Worm (Caenorhabditis elegans) whole organism, young adult: ENCODE results near the gene mks-2.

Experiments used
- B0336.3 ChIP-seq: fragments of 200-800 bp; sonication (Bioruptor generic); IDR thresholded peaks from 2 replicates; pipeline ENCODE4 v1.3.6; 2022; ENCODE audit warnings: missing genetic modification characterization, missing compliant biosample characterization
- C06A6.2 ChIP-seq: fragments of 200-800 bp; sonication (Bioruptor generic); conservative IDR thresholded peaks from 2 replicates; pipeline ENCODE4 v1.3.6; 2022; ENCODE audit warnings: missing genetic modification characterization, missing compliant biosample characterization
- F23B12.7 ChIP-seq: sonication (generic microtip); optimal IDR thresholded peaks from 2 replicates; lab custom pipeline; 2017; ENCODE audit warnings: missing genetic modification characterization, mild to moderate bottlenecking, missing compliant biosample characterization, antibody characterized with exemption, moderate library complexity; ENCODE audit not compliant: insufficient read depth
- F37B4.10 ChIP-seq: fragments of 200-800 bp; sonication (Bioruptor generic); IDR thresholded peaks from 2 replicates; pipeline ENCODE4 v1.3.6; 2022; ENCODE audit warnings: missing genetic modification characterization, missing compliant biosample characterization
- K11D2.4 ChIP-seq: fragments of 200-800 bp; sonication (Bioruptor generic); IDR thresholded peaks from 2 replicates; pipeline ENCODE4 v1.3.6; 2022; ENCODE audit warnings: missing genetic modification reagents, missing genetic modification characterization, missing compliant biosample characterization
- T26A5.8 ChIP-seq: sonication (generic microtip); optimal IDR thresholded peaks from 2 replicates; lab custom pipeline; 2016; ENCODE audit warnings: missing genetic modification characterization, missing compliant biosample characterization
- ama-1 ChIP-seq, 3 experiments: fragments of 150-350 bp in 1 of 3; sonication (generic microtip) in 2 of 3; optimal IDR thresholded peaks; 2 replicates each; lab custom pipeline; 2014 to 2018; ENCODE audit warnings: missing biosample characterization in 2 of 3, missing genetic modification characterization in 2 of 3, missing genetic modification reagents in 2 of 3
- atf-7 ChIP-seq: sonication (generic microtip); optimal IDR thresholded peaks from 2 replicates; lab custom pipeline; 2017; ENCODE audit warnings: mild to moderate bottlenecking, missing genetic modification characterization, missing compliant biosample characterization
- attf-3 ChIP-seq: fragments of 200-800 bp; sonication (Bioruptor generic); conservative IDR thresholded peaks from 2 replicates; pipeline ENCODE4 v1.3.6; 2022; ENCODE audit warnings: missing genetic modification reagents, missing genetic modification characterization, missing compliant biosample characterization
- bed-2 ChIP-seq: fragments of 200-800 bp; sonication (Bioruptor generic); IDR thresholded peaks from 2 replicates; pipeline ENCODE4 v1.3.6; 2022; ENCODE audit warnings: missing genetic modification reagents, missing genetic modification characterization, missing compliant biosample characterization
- ceh-27 ChIP-seq: fragments of 200-800 bp; sonication (Bioruptor generic); optimal IDR thresholded peaks from 2 replicates; lab custom pipeline; 2018; ENCODE audit warnings: mild to moderate bottlenecking, missing genetic modification characterization, moderate library complexity, missing compliant biosample characterization
- chd-7 ChIP-seq: sonication (generic microtip); optimal IDR thresholded peaks from 2 replicates; lab custom pipeline; 2016; ENCODE audit warnings: mild to moderate bottlenecking, missing genetic modification characterization, moderate library complexity, missing compliant biosample characterization
- dox-1 ChIP-seq: fragments of 200-800 bp; sonication (Bioruptor generic); IDR thresholded peaks from 2 replicates; pipeline ENCODE4 v1.3.6; 2022; ENCODE audit warnings: missing genetic modification reagents, missing genetic modification characterization, missing compliant biosample characterization
- dpff-1 ChIP-seq: sonication (generic microtip); optimal IDR thresholded peaks from 2 replicates; lab custom pipeline; 2017; ENCODE audit warnings: mild to moderate bottlenecking, missing genetic modification characterization, missing compliant biosample characterization
- efl-1 ChIP-seq: fragments of 150-350 bp; optimal IDR thresholded peaks from 2 replicates; lab custom pipeline; 2014; ENCODE audit warnings: missing biosample characterization, missing genetic modification reagents, missing genetic modification characterization
- egl-18 ChIP-seq: fragments of 200-800 bp; sonication (Bioruptor generic); IDR thresholded peaks from 2 replicates; pipeline ENCODE4 v1.3.6; 2022; ENCODE audit warnings: missing genetic modification reagents, missing genetic modification characterization, missing compliant biosample characterization
- egrh-3 ChIP-seq: fragments of 200-800 bp; sonication (Bioruptor generic); IDR thresholded peaks from 2 replicates; pipeline ENCODE4 v1.3.6; 2022; ENCODE audit warnings: missing genetic modification reagents, missing genetic modification characterization, missing compliant biosample characterization
- fkh-3 ChIP-seq: sonication (generic microtip); optimal IDR thresholded peaks from 2 replicates; lab custom pipeline; 2016; ENCODE audit warnings: mild to moderate bottlenecking, missing genetic modification characterization, missing compliant biosample characterization
- gei-17 ChIP-seq: fragments of 200-800 bp; sonication (Bioruptor generic); optimal IDR thresholded peaks from 2 replicates; lab custom pipeline; 2018; ENCODE audit warnings: mild to moderate bottlenecking, missing genetic modification characterization, missing compliant biosample characterization
- hlh-12 ChIP-seq: sonication (generic microtip); optimal IDR thresholded peaks from 2 replicates; lab custom pipeline; 2016; ENCODE audit warnings: missing genetic modification characterization, missing compliant biosample characterization
- hmg-20 ChIP-seq: fragments of 200-800 bp; sonication (Bioruptor generic); IDR thresholded peaks from 2 replicates; pipeline ENCODE4 v1.3.6; 2022; ENCODE audit warnings: missing genetic modification reagents, missing genetic modification characterization, missing compliant biosample characterization
- let-607 ChIP-seq, 2 experiments: fragments of 200-800 bp in 1 of 2; sonication (Bioruptor generic) in 1 of 2; sonication (generic microtip) in 1 of 2; optimal IDR thresholded peaks; 2 replicates each; lab custom pipeline; 2016 to 2018; ENCODE audit warnings: mild to moderate bottlenecking in 2 of 2, missing compliant biosample characterization in 2 of 2, missing genetic modification characterization in 2 of 2, moderate library complexity in 2 of 2, missing genotype in 1 of 2
- lin-40 ChIP-seq: sonication (generic microtip); optimal IDR thresholded peaks from 2 replicates; lab custom pipeline; 2016; ENCODE audit warnings: missing genetic modification characterization, mild to moderate bottlenecking, missing compliant biosample characterization, missing genotype, missing genetic modification reagents
- madf-8 ChIP-seq: fragments of 200-800 bp; sonication (Bioruptor generic); conservative IDR thresholded peaks from 2 replicates; pipeline ENCODE4 v1.3.6; 2022; ENCODE audit warnings: missing genetic modification reagents, missing genetic modification characterization, missing compliant biosample characterization
- nfya-1 ChIP-seq: sonication (generic microtip); optimal IDR thresholded peaks from 2 replicates; lab custom pipeline; 2017; ENCODE audit warnings: antibody characterized with exemption, missing compliant biosample characterization, missing genetic modification characterization, borderline replicate concordance; ENCODE audit not compliant: insufficient read depth
- nhr-80 ChIP-seq: sonication (generic microtip); optimal IDR thresholded peaks from 2 replicates; lab custom pipeline; 2016; ENCODE audit warnings: missing genetic modification characterization, missing compliant biosample characterization
- pha-4 ChIP-seq: fragments of 150-350 bp; sonication (generic microtip); optimal IDR thresholded peaks from 2 replicates; lab custom pipeline; 2014; ENCODE audit warnings: missing biosample characterization, missing genetic modification reagents, missing genetic modification characterization
- sea-2 ChIP-seq: fragments of 200-800 bp; sonication (Bioruptor generic); IDR thresholded peaks from 2 replicates; pipeline ENCODE4 v1.3.6; 2022; ENCODE audit warnings: missing genetic modification characterization, missing compliant biosample characterization
- sptf-2 ChIP-seq: fragments of 200-800 bp; sonication (Bioruptor generic); optimal IDR thresholded peaks from 2 replicates; lab custom pipeline; 2018; ENCODE audit warnings: mild to moderate bottlenecking, missing genetic modification characterization, missing compliant biosample characterization
- tlf-1 ChIP-seq: fragments of 200-800 bp; sonication (Bioruptor generic); optimal IDR thresholded peaks from 2 replicates; lab custom pipeline; 2018; ENCODE audit warnings: mild to moderate bottlenecking, missing genetic modification characterization, missing compliant biosample characterization
- ztf-22 ChIP-seq: fragments of 200-800 bp; sonication (Bioruptor generic); optimal IDR thresholded peaks from 2 replicates; lab custom pipeline; 2018; ENCODE audit warnings: mild to moderate bottlenecking, missing genetic modification characterization, moderate library complexity, missing compliant biosample characterization
- ztf-3 ChIP-seq: fragments of 200-800 bp; sonication (Bioruptor generic); optimal IDR thresholded peaks from 2 replicates; lab custom pipeline; 2018; ENCODE audit warnings: mild to moderate bottlenecking, missing genetic modification characterization, missing compliant biosample characterization

Gene mks-2

DNA sequence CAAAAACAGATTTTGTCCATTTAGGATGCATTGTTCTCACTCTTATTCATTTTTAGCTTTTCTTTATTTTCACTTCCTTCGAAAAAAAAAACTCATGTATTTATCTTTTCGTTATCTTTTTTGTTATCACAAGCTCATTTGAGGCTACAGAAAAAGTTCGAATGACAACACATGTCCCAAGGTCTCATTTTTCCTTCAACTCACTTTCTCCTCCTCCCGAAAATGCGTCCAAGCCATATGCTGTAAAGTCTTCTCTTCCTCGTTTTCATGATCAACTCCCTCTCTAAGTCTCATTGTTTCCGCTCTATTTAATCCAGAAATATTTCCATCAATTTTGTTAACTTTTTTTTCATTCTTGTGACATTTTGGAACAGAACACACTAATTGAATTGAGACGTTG, 37.9 kb downstream of the mks-2 start:
- TF ChIP-seq B0336.3, result no peak
- no peak for TF ChIP-seq sea-2 (GFP tag; lab: Robert Waterston, UW)
- no peak for TF ChIP-seq egl-18
- TF ChIP-seq F37B4.10 (GFP tag; lab: Robert Waterston, UW), result no peak
- no peak for TF ChIP-seq ztf-22 (GFP tag; lab: Kevin White, UChicago)
- no peak for TF ChIP-seq dpff-1
- no peak for TF ChIP-seq T26A5.8 (tag; lab: Kevin White, UChicago)
- no peak for TF ChIP-seq atf-7 (tag; lab: Kevin White, UChicago)
- no peak for TF ChIP-seq gei-17 (GFP tag; lab: Kevin White, UChicago)
- no peak for TF ChIP-seq F23B12.7 (tag; lab: Kevin White, UChicago)
- no peak for TF ChIP-seq fkh-3
- no peak for TF ChIP-seq attf-3 (GFP tag; lab: Robert Waterston, UW)
- TF ChIP-seq nfya-1 (tag; lab: Kevin White, UChicago), result no peak
- no peak for TF ChIP-seq hmg-20 (GFP tag; lab: Robert Waterston, UW)
- TF ChIP-seq pha-4 (tag; lab: Kevin White, UChicago), result no peak

DNA sequence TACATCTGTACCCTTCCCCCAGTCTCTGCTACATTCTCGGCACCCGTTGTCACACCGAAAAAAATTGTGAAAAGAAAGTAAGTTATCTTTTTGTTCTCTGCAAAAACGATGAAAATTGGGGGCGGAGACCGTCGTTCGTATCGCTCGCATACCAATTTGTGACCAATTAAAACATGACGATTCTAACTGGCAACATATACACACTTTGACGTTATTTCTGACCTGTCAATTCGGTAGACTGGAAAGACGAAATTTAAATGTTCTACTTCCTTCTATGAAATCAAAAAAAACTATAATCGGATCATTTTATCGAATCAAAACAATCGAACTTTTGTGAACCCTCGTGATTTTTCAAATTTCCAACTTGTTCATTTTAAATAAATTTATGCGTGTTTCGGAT, 38.7 kb downstream of the mks-2 start:
- TF ChIP-seq nhr-80 (tag; lab: Kevin White, UChicago) (peak; percentile 52), madf-8 (GFP tag; lab: Robert Waterston, UW) (no peak)

DNA sequence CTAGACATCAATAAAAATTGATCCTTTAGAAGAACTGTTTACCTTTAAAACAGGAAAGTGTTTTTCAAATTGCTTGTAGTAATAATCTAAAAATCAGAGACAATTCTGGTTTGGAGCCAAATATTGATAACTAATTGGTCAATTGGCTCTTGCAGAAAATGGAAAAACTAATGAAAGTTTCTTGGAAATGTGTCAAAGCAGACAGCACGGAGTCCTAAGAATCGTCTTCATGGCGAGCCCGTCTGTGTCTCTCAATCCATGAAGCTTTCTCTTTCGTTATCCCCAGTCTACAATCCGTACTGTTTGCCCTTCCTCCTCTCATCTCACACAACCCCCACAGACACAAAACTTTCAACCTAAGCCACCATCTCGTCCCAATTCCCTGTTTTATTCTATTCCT, 39.7 kb downstream of the mks-2 start, which contains the start of gene F40H3.1:
TSS of gene F40H3.1 (plus strand) at position 301 of the 400 bp plus-strand sequence.
- TF ChIP-seq ztf-3 (GFP tag; lab: Kevin White, UChicago), result no peak

DNA sequence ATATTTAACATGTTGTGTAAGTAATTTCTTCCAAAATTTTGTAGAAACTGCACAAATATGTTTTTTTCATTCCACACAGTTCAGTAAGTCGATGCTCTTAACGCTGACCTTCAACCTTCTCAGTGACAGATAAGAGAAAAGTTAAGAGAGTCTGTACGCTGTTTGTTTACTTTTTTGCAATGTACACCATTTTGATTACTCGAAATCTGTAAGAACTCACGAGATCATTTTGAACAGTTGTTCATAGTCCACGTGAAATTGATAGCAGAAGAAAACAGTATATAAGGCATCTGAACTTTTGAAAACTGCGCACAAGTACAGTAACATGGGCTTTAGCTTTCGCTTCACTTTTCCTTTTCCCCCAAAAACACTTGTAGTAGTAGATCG, 40.5 kb downstream of the mks-2 start:
- TF ChIP-seq K11D2.4 (GFP tag; lab: Robert Waterston, UW) (no peak), bed-2 (GFP tag; lab: Robert Waterston, UW) (no peak), let-607 (tag; optimal IDR thresholded peaks at IDR 0.05; lab: Kevin White, UChicago) (no peak), chd-7 (tag; lab: Kevin White, UChicago) (no peak), efl-1 (GFP tag; lab: Kevin White, UChicago) (no peak), egrh-3 (GFP tag; lab: Robert Waterston, UW) (no peak), ama-1 (optimal IDR thresholded peaks at IDR 0.05; lab: Kevin White, UChicago) (no peak), ama-1 (GFP tag; optimal IDR thresholded peaks at IDR 0.05; lab: Kevin White, UChicago) (no peak), tlf-1 (no peak), C06A6.2 (GFP tag; lab: Robert Waterston, UW) (no peak), sptf-2 (GFP tag; lab: Kevin White, UChicago) (no peak), ceh-27 (no peak), hlh-12 (no peak)

DNA sequence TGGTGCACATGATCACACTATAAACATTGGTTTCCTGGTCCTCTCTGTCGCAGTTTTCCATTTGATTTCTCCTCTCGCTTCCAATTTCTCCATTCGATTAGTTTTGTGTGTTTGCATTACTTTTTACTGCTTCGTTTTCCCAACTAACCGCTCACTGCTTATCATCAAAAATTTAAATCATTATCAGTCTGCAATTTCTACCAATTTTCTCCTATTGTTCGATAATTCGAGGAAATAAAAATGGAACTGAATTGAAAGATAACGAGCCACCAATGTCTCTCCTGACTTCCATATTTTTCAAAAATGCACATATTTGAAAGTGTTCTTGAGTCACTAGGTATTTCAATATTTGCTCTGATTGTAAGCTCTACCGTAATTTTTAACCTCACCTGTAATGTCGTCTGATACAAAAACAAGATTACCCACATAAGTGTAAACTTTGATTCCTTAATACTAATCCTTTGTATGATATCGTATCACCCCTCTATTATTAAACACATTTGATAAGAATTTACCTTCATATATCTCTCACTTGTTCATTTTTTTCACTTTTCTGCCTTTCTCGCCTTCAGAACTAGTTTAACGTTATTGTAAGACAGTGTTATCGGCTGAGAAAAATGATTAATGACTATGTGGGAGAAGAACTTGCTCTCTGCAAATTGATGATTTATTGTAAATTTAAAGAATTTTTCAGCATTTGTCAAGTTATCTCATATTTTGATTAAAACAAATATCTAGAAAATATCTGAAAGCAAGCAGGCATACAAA, 41.1 kb downstream of the mks-2 start:
- TF ChIP-seq nhr-80 (tag; lab: Kevin White, UChicago), result peak; percentile 87
- no peak for TF ChIP-seq sptf-2 (GFP tag; lab: Kevin White, UChicago)
- TF ChIP-seq lin-40 (tag; lab: Kevin White, UChicago), result no peak
- no peak for TF ChIP-seq efl-1 (GFP tag; lab: Kevin White, UChicago)
- 0 out of 2 replicates have a peak, but pooled peaks have one; percentile 11 for TF ChIP-seq dox-1 (GFP tag; lab: Robert Waterston, UW)
